Worm (Caenorhabditis elegans) whole organism, L1 larva: ENCODE data around the gene arx-3.

Experiments
- dpl-1 ChIP-seq, 3 experiments: fragments of 150-350 bp in 2 of 3; sonication (generic microtip) in 1 of 3; optimal IDR thresholded peaks; 2 replicates each; lab custom pipeline; 2014 to 2017; ENCODE audit warnings: missing biosample characterization in 3 of 3, missing genetic modification characterization in 3 of 3, missing genetic modification reagents in 3 of 3
- elt-3 ChIP-seq, 6 experiments: fragments of 150-350 bp in 1 of 6; sonication (generic microtip); optimal IDR thresholded peaks; 2 replicates each; lab custom pipeline; 2017 to 2018; ENCODE audit warnings: missing biosample characterization in 6 of 6, missing genetic modification characterization in 6 of 6, inconsistent platforms in 1 of 6
- fos-1 ChIP-seq: fragments of 150-350 bp; optimal IDR thresholded peaks from 2 replicates; lab custom pipeline; 2014; ENCODE audit warnings: missing biosample characterization, missing genetic modification characterization
- lin-15B ChIP-seq: fragments of 150-350 bp; sonication (generic microtip); optimal IDR thresholded peaks from 3 replicates; lab custom pipeline; 2014; ENCODE audit warnings: missing biosample characterization, missing genetic modification characterization
- nhr-20 ChIP-seq: sonication (generic microtip); optimal IDR thresholded peaks from 2 replicates; lab custom pipeline; 2016; ENCODE audit warnings: mild to moderate bottlenecking, missing genetic modification characterization, missing compliant biosample characterization

DNA sequence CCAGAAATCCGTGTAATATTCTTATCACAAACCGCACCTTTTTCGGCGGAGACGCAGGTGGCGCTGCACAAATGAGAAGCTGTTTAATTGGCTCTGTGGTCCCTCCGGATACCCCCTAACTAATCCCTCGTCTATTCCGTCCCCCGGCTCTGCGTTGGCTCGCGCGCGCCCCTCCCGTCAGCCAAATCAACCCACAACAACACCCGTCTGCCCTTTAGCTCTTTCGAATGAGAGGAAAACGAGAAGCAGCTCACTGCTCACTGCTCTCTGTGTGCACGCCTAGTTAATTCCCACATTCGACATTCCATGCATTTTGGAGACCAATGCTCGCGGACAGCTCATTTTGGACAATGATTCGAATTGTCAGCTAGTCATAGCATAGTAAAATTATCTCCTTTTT is 1.8 kb upstream of the arx-3 start:
- no peak for TF ChIP-seq nhr-20
- TF ChIP-seq lin-15B: no peak
- TF ChIP-seq dpl-1 (GFP tag; optimal IDR thresholded peaks at IDR 0.05; lab: Kevin White, UChicago): no peak
- no peak for TF ChIP-seq fos-1 (tag; lab: Kevin White, UChicago)
- TF ChIP-seq elt-3 (tag; optimal IDR thresholded peaks at IDR 0.05; lab: Kevin White, UChicago): no peak
